Worm (Caenorhabditis elegans) whole organism, late embryonic: ENCODE data around the gene pyr-1.

Experiments used
- C08G9.2 ChIP-seq: sonication (generic microtip); optimal IDR thresholded peaks from 2 replicates; lab custom pipeline; 2016; ENCODE audit warnings: mild to moderate bottlenecking, missing genetic modification characterization, moderate library complexity, missing compliant biosample characterization
- F13H6.1 ChIP-seq: sonication (generic microtip); optimal IDR thresholded peaks from 2 replicates; lab custom pipeline; 2016; ENCODE audit warnings: missing genetic modification characterization, missing compliant biosample characterization
- K02D7.2 ChIP-seq: sonication (generic microtip); optimal IDR thresholded peaks from 2 replicates; lab custom pipeline; 2017; ENCODE audit warnings: mild to moderate bottlenecking, missing genetic modification characterization, missing compliant biosample characterization
- Y22D7AL.16 ChIP-seq: sonication (generic microtip); optimal IDR thresholded peaks from 2 replicates; lab custom pipeline; 2016; ENCODE audit warnings: missing genetic modification characterization, missing compliant biosample characterization
- ceh-34 ChIP-seq: sonication (generic microtip); optimal IDR thresholded peaks from 2 replicates; lab custom pipeline; 2016; ENCODE audit warnings: mild to moderate bottlenecking, missing genetic modification characterization, missing compliant biosample characterization
- ceh-45 ChIP-seq: fragments of 200-800 bp; sonication (Bioruptor generic); IDR thresholded peaks from 2 replicates; pipeline ENCODE4 v1.3.6; 2022; ENCODE audit warnings: missing genetic modification reagents, missing genetic modification characterization, missing compliant biosample characterization
- ceh-48 ChIP-seq: sonication (generic microtip); optimal IDR thresholded peaks from 2 replicates; lab custom pipeline; 2016; ENCODE audit warnings: missing genetic modification characterization, inconsistent platforms, missing compliant biosample characterization
- ceh-9 ChIP-seq: sonication (generic microtip); optimal IDR thresholded peaks from 2 replicates; lab custom pipeline; 2016; ENCODE audit warnings: mild to moderate bottlenecking, missing genetic modification characterization, inconsistent platforms, missing compliant biosample characterization
- che-1 ChIP-seq: sonication (generic microtip); optimal IDR thresholded peaks from 2 replicates; lab custom pipeline; 2016; ENCODE audit warnings: mild to moderate bottlenecking, missing genetic modification characterization, missing compliant biosample characterization
- dve-1 ChIP-seq: sonication (generic microtip); optimal IDR thresholded peaks from 2 replicates; lab custom pipeline; 2017; ENCODE audit warnings: antibody characterized with exemption, mild to moderate bottlenecking, missing genetic modification characterization, missing compliant biosample characterization
- elt-2 ChIP-seq: sonication (generic microtip); optimal IDR thresholded peaks from 2 replicates; lab custom pipeline; 2016; ENCODE audit warnings: missing genetic modification reagents, missing genetic modification characterization, missing compliant biosample characterization
- fax-1 ChIP-seq: sonication (generic microtip); optimal IDR thresholded peaks from 2 replicates; lab custom pipeline; 2016; ENCODE audit warnings: missing genotype, missing genetic modification characterization, missing compliant biosample characterization
- hlh-13 ChIP-seq: fragments of 200-800 bp; sonication (Bioruptor generic); optimal IDR thresholded peaks from 2 replicates; lab custom pipeline; 2018; ENCODE audit warnings: mild to moderate bottlenecking, missing genetic modification characterization, missing compliant biosample characterization
- hlh-30 ChIP-seq: sonication (generic microtip); optimal IDR thresholded peaks from 2 replicates; lab custom pipeline; 2017; ENCODE audit warnings: antibody characterized with exemption, missing genetic modification characterization, missing compliant biosample characterization; ENCODE audit not compliant: insufficient read depth
- hlh-8 ChIP-seq: sonication (generic microtip); optimal IDR thresholded peaks from 2 replicates; lab custom pipeline; 2016; ENCODE audit warnings: missing genotype, missing genetic modification characterization, missing compliant biosample characterization
- lim-6 ChIP-seq: sonication (generic microtip); optimal IDR thresholded peaks from 2 replicates; lab custom pipeline; 2016; ENCODE audit warnings: missing genetic modification characterization, missing compliant biosample characterization
- lin-11 ChIP-seq: fragments of 200-800 bp; sonication (Bioruptor generic); optimal IDR thresholded peaks from 2 replicates; lab custom pipeline; 2018; ENCODE audit warnings: mild to moderate bottlenecking, missing genetic modification characterization, missing compliant biosample characterization
- madf-2 ChIP-seq: sonication (generic microtip); optimal IDR thresholded peaks from 2 replicates; lab custom pipeline; 2017; ENCODE audit warnings: missing genetic modification characterization, missing compliant biosample characterization
- mec-3 ChIP-seq: sonication (generic microtip); optimal IDR thresholded peaks from 2 replicates; lab custom pipeline; 2016; ENCODE audit warnings: borderline replicate concordance, missing genetic modification characterization, missing compliant biosample characterization
- nfya-1 ChIP-seq: sonication (generic microtip); optimal IDR thresholded peaks from 2 replicates; lab custom pipeline; 2017; ENCODE audit warnings: missing genetic modification characterization, mild to moderate bottlenecking, missing compliant biosample characterization, antibody characterized with exemption, moderate library complexity
- nhr-11 ChIP-seq: fragments of 150-350 bp; optimal IDR thresholded peaks from 2 replicates; lab custom pipeline; 2014; ENCODE audit warnings: missing biosample characterization, missing genetic modification characterization
- odd-2 ChIP-seq: sonication (generic microtip); optimal IDR thresholded peaks from 2 replicates; lab custom pipeline; 2017; ENCODE audit warnings: antibody characterized with exemption, mild to moderate bottlenecking, missing genetic modification characterization, missing compliant biosample characterization
- pat-9 ChIP-seq: fragments of 200-800 bp; sonication (Bioruptor generic); optimal IDR thresholded peaks from 2 replicates; lab custom pipeline; 2018; ENCODE audit warnings: mild to moderate bottlenecking, missing genetic modification characterization, moderate library complexity, missing compliant biosample characterization
- pha-2 ChIP-seq: sonication (generic microtip); optimal IDR thresholded peaks from 2 replicates; lab custom pipeline; 2017; ENCODE audit warnings: mild to moderate bottlenecking, missing genetic modification characterization, missing compliant biosample characterization
- pqm-1 ChIP-seq: sonication (generic microtip); optimal IDR thresholded peaks from 2 replicates; lab custom pipeline; 2016; ENCODE audit warnings: missing genetic modification characterization, missing compliant biosample characterization
- pros-1 ChIP-seq: fragments of 150-350 bp; optimal IDR thresholded peaks from 2 replicates; lab custom pipeline; 2014; ENCODE audit warnings: missing biosample characterization, missing genetic modification reagents, missing genetic modification characterization
- ref-2 ChIP-seq: sonication (generic microtip); optimal IDR thresholded peaks from 2 replicates; lab custom pipeline; 2016; ENCODE audit warnings: missing genetic modification characterization, missing compliant biosample characterization
- sdc-2 ChIP-seq: sonication (generic microtip); optimal IDR thresholded peaks from 2 replicates; lab custom pipeline; 2016; ENCODE audit warnings: missing genotype, missing genetic modification characterization, missing compliant biosample characterization
- unc-42 ChIP-seq: sonication (generic microtip); optimal IDR thresholded peaks from 2 replicates; lab custom pipeline; 2016; ENCODE audit warnings: missing genotype, missing genetic modification characterization, missing compliant biosample characterization
- unc-55 ChIP-seq: sonication (generic microtip); optimal IDR thresholded peaks from 2 replicates; lab custom pipeline; 2017; ENCODE audit warnings: missing biosample characterization, missing genetic modification reagents, missing genetic modification characterization
- unc-86 ChIP-seq: sonication (generic microtip); optimal IDR thresholded peaks from 2 replicates; lab custom pipeline; 2016; ENCODE audit warnings: missing genetic modification characterization, missing compliant biosample characterization
- zip-5 ChIP-seq: sonication (generic microtip); optimal IDR thresholded peaks from 2 replicates; lab custom pipeline; 2016; ENCODE audit warnings: missing genetic modification characterization, missing compliant biosample characterization

Gene pyr-1

ce11 chrII:8703729-8704128, 52.8 kb downstream of the pyr-1 start, which contains the start of gene ceh-7:
ceh-7 (minus strand) TSS chrII:8703829.
- TF ChIP-seq unc-86 (tag; lab: Kevin White, UChicago) (no peak), nhr-11 (tag; lab: Kevin White, UChicago) (no peak), pha-2 (tag; lab: Kevin White, UChicago) (no peak), hlh-13 (GFP tag; lab: Kevin White, UChicago) (no peak), sdc-2 (tag; lab: Kevin White, UChicago) (no peak), madf-2 (tag; lab: Kevin White, UChicago) (no peak), lin-11 (tag; lab: Kevin White, UChicago) (no peak), pat-9 (no peak), pros-1 (tag; lab: Kevin White, UChicago) (no peak), K02D7.2 (tag; lab: Kevin White, UChicago) (no peak), odd-2 (tag; lab: Kevin White, UChicago) (no peak), ceh-45 (GFP tag; lab: Robert Waterston, UW) (no peak), pqm-1 (tag; lab: Kevin White, UChicago) (no peak), F13H6.1 (no peak), unc-42 (no peak), dve-1 (tag; lab: Kevin White, UChicago) (no peak), zip-5 (tag; lab: Kevin White, UChicago) (no peak), unc-55 (GFP tag; lab: Kevin White, UChicago) (no peak)

ce11 chrII:8704413-8704874, 53.5 kb downstream of the pyr-1 start, which contains the start of gene prx-5:
prx-5 (plus strand) TSS chrII:8704824.
- TF ChIP-seq hlh-30 (no peak), ref-2 (tag; lab: Kevin White, UChicago) (no peak), elt-2 (tag; lab: Kevin White, UChicago) (peak; percentile 72), C08G9.2 (tag; lab: Kevin White, UChicago) (no peak), lim-6 (no peak), hlh-8 (no peak)

ce11 chrII:8707024-8707423, 56.1 kb downstream of the pyr-1 start, which contains the start of gene cup-16:
cup-16 (plus strand) TSS chrII:8707155.
- TF ChIP-seq unc-86 (tag; lab: Kevin White, UChicago) (no peak), fax-1 (tag; lab: Kevin White, UChicago) (no peak), mec-3 (tag; lab: Kevin White, UChicago) (no peak), Y22D7AL.16 (tag; lab: Kevin White, UChicago) (no peak), che-1 (tag; lab: Kevin White, UChicago) (no peak), ceh-34 (no peak), ceh-9 (tag; lab: Kevin White, UChicago) (no peak), F13H6.1 (no peak), pros-1 (tag; lab: Kevin White, UChicago) (no peak), ceh-48 (no peak), nfya-1 (no peak)
